Worm (Caenorhabditis elegans) whole organism, young adult: ENCODE measurements around the gene F59F5.7.

Experiments
- C17E4.6 ChIP-seq: fragments of 200-800 bp; sonication (Bioruptor generic); IDR thresholded peaks from 2 replicates; pipeline ENCODE4 v1.3.6; 2022; ENCODE audit warnings: missing genetic modification reagents, missing genetic modification characterization, missing compliant biosample characterization
- F22D6.2 ChIP-seq: sonication (generic microtip); optimal IDR thresholded peaks from 2 replicates; lab custom pipeline; 2016; ENCODE audit warnings: mild to moderate bottlenecking, missing genetic modification characterization, missing compliant biosample characterization
- F37B4.10 ChIP-seq: fragments of 200-800 bp; sonication (Bioruptor generic); IDR thresholded peaks from 2 replicates; pipeline ENCODE4 v1.3.6; 2022; ENCODE audit warnings: missing genetic modification characterization, missing compliant biosample characterization
- F49E8.2 ChIP-seq: sonication (generic microtip); optimal IDR thresholded peaks from 3 replicates; lab custom pipeline; 2017; ENCODE audit warnings: missing genetic modification characterization, mild to moderate bottlenecking, missing compliant biosample characterization, antibody characterized with exemption, moderate library complexity; ENCODE audit not compliant: insufficient read depth
- F55B11.4 ChIP-seq: sonication (generic microtip); optimal IDR thresholded peaks from 2 replicates; lab custom pipeline; 2016; ENCODE audit warnings: missing compliant biosample characterization, missing genetic modification characterization, borderline replicate concordance; ENCODE audit not compliant: insufficient read depth
- Y56A3A.18 ChIP-seq: fragments of 200-800 bp; sonication (Bioruptor generic); IDR thresholded peaks from 2 replicates; pipeline ENCODE4 v1.3.6; 2022; ENCODE audit warnings: missing genetic modification reagents, missing genetic modification characterization, missing compliant biosample characterization
- Y79H2A.3 ChIP-seq: fragments of 200-800 bp; sonication (Bioruptor generic); conservative IDR thresholded peaks from 2 replicates; pipeline ENCODE4 v1.3.6; 2022; ENCODE audit warnings: missing genetic modification reagents, missing genetic modification characterization, missing compliant biosample characterization
- ZK185.1 ChIP-seq: sonication (generic microtip); optimal IDR thresholded peaks from 2 replicates; lab custom pipeline; 2016; ENCODE audit warnings: mild to moderate bottlenecking, missing genetic modification characterization, missing compliant biosample characterization; ENCODE audit not compliant: poor library complexity, severe bottlenecking
- ceh-27 ChIP-seq: fragments of 200-800 bp; sonication (Bioruptor generic); optimal IDR thresholded peaks from 2 replicates; lab custom pipeline; 2018; ENCODE audit warnings: mild to moderate bottlenecking, missing genetic modification characterization, moderate library complexity, missing compliant biosample characterization
- ceh-40 ChIP-seq: fragments of 200-800 bp; sonication (Bioruptor generic); IDR thresholded peaks from 2 replicates; pipeline ENCODE4 v1.3.6; 2022; ENCODE audit warnings: missing genetic modification characterization, missing compliant biosample characterization
- ceh-79 ChIP-seq: sonication (generic microtip); optimal IDR thresholded peaks from 2 replicates; lab custom pipeline; 2017; ENCODE audit warnings: mild to moderate bottlenecking, missing genetic modification characterization, missing compliant biosample characterization
- dpff-1 ChIP-seq: sonication (generic microtip); optimal IDR thresholded peaks from 2 replicates; lab custom pipeline; 2017; ENCODE audit warnings: mild to moderate bottlenecking, missing genetic modification characterization, missing compliant biosample characterization
- efl-1 ChIP-seq: fragments of 150-350 bp; optimal IDR thresholded peaks from 2 replicates; lab custom pipeline; 2014; ENCODE audit warnings: missing biosample characterization, missing genetic modification reagents, missing genetic modification characterization
- ekl-4 ChIP-seq: fragments of 200-800 bp; sonication (Bioruptor generic); IDR thresholded peaks from 2 replicates; pipeline ENCODE4 v1.3.6; 2022; ENCODE audit warnings: missing genetic modification reagents, missing genetic modification characterization, missing compliant biosample characterization
- fkh-3 ChIP-seq: sonication (generic microtip); optimal IDR thresholded peaks from 2 replicates; lab custom pipeline; 2016; ENCODE audit warnings: mild to moderate bottlenecking, missing genetic modification characterization, missing compliant biosample characterization
- gei-17 ChIP-seq: fragments of 200-800 bp; sonication (Bioruptor generic); optimal IDR thresholded peaks from 2 replicates; lab custom pipeline; 2018; ENCODE audit warnings: mild to moderate bottlenecking, missing genetic modification characterization, missing compliant biosample characterization
- him-1 ChIP-seq: sonication (generic microtip); optimal IDR thresholded peaks from 2 replicates; lab custom pipeline; 2016; ENCODE audit warnings: missing genotype, missing genetic modification reagents, missing genetic modification characterization, missing compliant biosample characterization
- mel-28 ChIP-seq: sonication (generic microtip); optimal IDR thresholded peaks from 2 replicates; lab custom pipeline; 2016; ENCODE audit warnings: borderline replicate concordance, mild to moderate bottlenecking, missing genetic modification characterization, missing compliant biosample characterization
- nfyb-1 ChIP-seq: fragments of 200-800 bp; sonication (Bioruptor generic); IDR thresholded peaks from 2 replicates; pipeline ENCODE4 v1.3.6; 2022; ENCODE audit warnings: missing genetic modification reagents, missing genetic modification characterization, missing compliant biosample characterization
- nhr-120 ChIP-seq: fragments of 200-800 bp; sonication (Bioruptor generic); IDR thresholded peaks from 2 replicates; pipeline ENCODE4 v1.3.6; 2022; ENCODE audit warnings: missing genetic modification characterization, missing compliant biosample characterization
- nhr-179 ChIP-seq: sonication (generic microtip); optimal IDR thresholded peaks from 2 replicates; lab custom pipeline; 2016; ENCODE audit warnings: mild to moderate bottlenecking, missing genetic modification characterization, missing compliant biosample characterization
- rcor-1 ChIP-seq: fragments of 200-800 bp; sonication (Bioruptor generic); IDR thresholded peaks from 2 replicates; pipeline ENCODE4 v1.3.6; 2022; ENCODE audit warnings: missing genetic modification reagents, missing genetic modification characterization, missing compliant biosample characterization
- repo-1 ChIP-seq: sonication (generic microtip); optimal IDR thresholded peaks from 2 replicates; lab custom pipeline; 2017; ENCODE audit warnings: mild to moderate bottlenecking, missing genetic modification characterization, missing compliant biosample characterization
- sdz-38 ChIP-seq: sonication (generic microtip); optimal IDR thresholded peaks from 2 replicates; lab custom pipeline; 2016; ENCODE audit warnings: missing genotype, missing genetic modification characterization, missing compliant biosample characterization
- snpc-1.1 ChIP-seq: sonication (generic microtip); optimal IDR thresholded peaks from 2 replicates; lab custom pipeline; 2017; ENCODE audit warnings: missing genetic modification characterization, mild to moderate bottlenecking, missing compliant biosample characterization, antibody characterized with exemption, moderate library complexity, missing genotype, missing genetic modification reagents; ENCODE audit not compliant: insufficient read depth
- snpc-3.4 ChIP-seq: sonication (generic microtip); optimal IDR thresholded peaks from 2 replicates; lab custom pipeline; 2017; ENCODE audit warnings: missing genetic modification characterization, mild to moderate bottlenecking, missing compliant biosample characterization, antibody characterized with exemption, moderate library complexity, missing genotype, missing genetic modification reagents
- somi-1 ChIP-seq: fragments of 200-800 bp; sonication (Bioruptor generic); optimal IDR thresholded peaks from 2 replicates; lab custom pipeline; 2018; ENCODE audit warnings: mild to moderate bottlenecking, missing genetic modification characterization, missing compliant biosample characterization
- tbp1 ChIP-seq: fragments of 200-800 bp; sonication (Bioruptor generic); optimal IDR thresholded peaks from 2 replicates; lab custom pipeline; 2018; ENCODE audit warnings: mild to moderate bottlenecking, missing genetic modification characterization, missing compliant biosample characterization
- unc-62 ChIP-seq: fragments of 150-350 bp; optimal IDR thresholded peaks from 2 replicates; lab custom pipeline; 2014; ENCODE audit warnings: missing biosample characterization, missing genetic modification reagents, missing genetic modification characterization
- zfh-2 ChIP-seq: fragments of 200-800 bp; sonication (Bioruptor generic); conservative IDR thresholded peaks from 2 replicates; pipeline ENCODE4 v1.3.6; 2022; ENCODE audit warnings: missing genetic modification reagents, missing genetic modification characterization, missing compliant biosample characterization
- zim-3 ChIP-seq: sonication (generic microtip); optimal IDR thresholded peaks from 2 replicates; lab custom pipeline; 2017; ENCODE audit warnings: mild to moderate bottlenecking, missing genetic modification characterization, moderate library complexity, missing compliant biosample characterization
- ztf-18 ChIP-seq: sonication (generic microtip); optimal IDR thresholded peaks from 2 replicates; lab custom pipeline; 2016; ENCODE audit warnings: missing genotype, mild to moderate bottlenecking, missing genetic modification characterization, missing compliant biosample characterization
- ztf-26 ChIP-seq: sonication (generic microtip); optimal IDR thresholded peaks from 2 replicates; lab custom pipeline; 2017; ENCODE audit warnings: missing genetic modification characterization, missing compliant biosample characterization
- ztf-6 ChIP-seq: fragments of 200-800 bp; sonication (Bioruptor generic); IDR thresholded peaks from 2 replicates; pipeline ENCODE4 v1.3.6; 2022; ENCODE audit warnings: missing genetic modification reagents, missing genetic modification characterization, missing compliant biosample characterization

F59F5.7 gene

DNA sequence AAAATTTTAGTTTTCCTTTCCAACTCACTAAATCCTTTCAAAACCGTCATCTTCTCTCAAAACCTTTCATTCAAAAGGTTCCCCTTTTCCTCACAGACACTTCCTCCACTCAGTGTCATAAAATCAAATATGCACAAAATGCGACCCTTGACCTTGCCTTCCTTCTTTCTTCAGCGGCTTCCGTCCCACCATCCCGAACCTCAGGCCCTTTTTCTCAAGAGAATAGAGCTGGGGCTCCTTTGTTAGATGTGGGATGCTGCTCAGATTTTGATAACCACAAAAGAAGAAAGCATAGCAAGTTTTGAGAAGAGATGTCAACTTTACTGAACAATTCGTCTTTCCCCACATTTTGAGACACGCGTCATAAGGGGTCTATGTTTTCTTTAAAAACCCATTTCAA lies 31.5 kb downstream of the F59F5.7 start:
- TF ChIP-seq fkh-3 (tag; lab: Kevin White, UChicago) (no peak), zfh-2 (GFP tag; lab: Robert Waterston, UW) (no peak), zim-3 (tag; lab: Kevin White, UChicago) (no peak), somi-1 (no peak), snpc-3.4 (tag; lab: Kevin White, UChicago) (no peak), F22D6.2 (tag; lab: Kevin White, UChicago) (no peak), unc-62 (GFP tag; lab: Kevin White, UChicago) (no peak), F55B11.4 (no peak), snpc-1.1 (tag; lab: Kevin White, UChicago) (no peak), ztf-6 (GFP tag; lab: Robert Waterston, UW) (no peak), F49E8.2 (no peak), ceh-40 (GFP tag; lab: Robert Waterston, UW) (no peak), dpff-1 (tag; lab: Kevin White, UChicago) (no peak), ztf-18 (tag; lab: Kevin White, UChicago) (no peak), nhr-179 (no peak), efl-1 (GFP tag; lab: Kevin White, UChicago) (no peak), F37B4.10 (GFP tag; lab: Robert Waterston, UW) (no peak), repo-1 (tag; lab: Kevin White, UChicago) (no peak), sdz-38 (tag; lab: Kevin White, UChicago) (no peak), ztf-26 (tag; lab: Kevin White, UChicago) (no peak)

DNA sequence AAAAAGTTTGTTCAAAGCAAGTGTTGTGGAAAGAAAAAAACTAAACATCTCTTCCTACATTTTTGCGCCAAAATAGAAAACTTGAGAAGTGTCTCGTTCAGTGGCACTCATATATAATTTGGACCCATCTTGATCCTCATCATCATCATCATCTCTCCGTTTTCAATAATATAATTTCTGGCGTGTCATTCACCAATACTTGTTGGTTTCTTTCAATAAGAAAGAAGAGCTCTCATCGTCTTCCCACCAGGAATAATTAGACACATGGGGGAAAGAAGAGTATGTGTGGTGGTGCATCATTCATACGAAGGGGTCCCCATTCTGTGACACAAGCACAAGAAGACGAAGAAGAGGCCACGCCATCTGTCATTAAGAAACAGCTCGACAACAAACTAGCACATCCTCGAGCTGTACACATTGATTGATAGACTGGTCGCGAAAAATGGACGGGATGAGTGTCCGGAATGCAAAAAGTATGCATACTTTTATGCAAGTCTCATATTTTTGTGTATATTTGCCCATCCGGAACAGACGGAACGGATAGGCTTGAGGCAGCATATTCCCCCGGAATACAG lies 32.0 kb downstream of the F59F5.7 start:
- TF ChIP-seq ceh-27 (GFP tag; lab: Kevin White, UChicago) (peak; percentile 25), mel-28 (tag; lab: Kevin White, UChicago) (no peak), rcor-1 (GFP tag; lab: Robert Waterston, UW) (no peak), nfyb-1 (GFP tag; lab: Robert Waterston, UW) (no peak)

DNA sequence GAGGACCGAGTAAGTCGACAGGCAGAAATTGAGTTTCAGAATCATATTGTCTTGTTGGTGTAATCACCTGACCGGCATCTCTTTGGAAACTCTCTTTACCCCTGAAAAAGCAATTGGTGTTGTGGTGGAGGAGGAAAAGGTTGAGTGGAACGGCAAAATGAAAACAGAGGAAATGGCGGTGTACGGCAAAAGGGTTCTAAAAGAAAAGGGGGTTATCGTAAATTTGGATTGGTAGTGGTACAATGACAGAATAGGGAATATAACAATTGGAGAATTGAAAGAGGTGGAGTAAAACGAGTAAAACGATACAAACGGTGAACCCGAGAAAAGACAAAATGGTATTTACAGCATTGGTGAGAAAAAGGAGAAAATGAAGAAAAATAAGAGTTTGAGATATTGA lies 33.9 kb downstream of the F59F5.7 start, which contains the start of gene sdn-1:
Gene sdn-1, minus strand, starts transcription at position 101 of the 400 bp plus-strand sequence.
- TF ChIP-seq ZK185.1: no peak
- TF ChIP-seq nhr-120 (GFP tag; lab: Robert Waterston, UW): no peak
- no peak for TF ChIP-seq him-1
- TF ChIP-seq ceh-79 (tag; lab: Kevin White, UChicago): no peak
- TF ChIP-seq mel-28 (tag; lab: Kevin White, UChicago): no peak
- TF ChIP-seq tbp1 (GFP tag; lab: Kevin White, UChicago): no peak
- no peak for TF ChIP-seq repo-1 (tag; lab: Kevin White, UChicago)
- no peak for TF ChIP-seq F55B11.4
- TF ChIP-seq Y79H2A.3 (GFP tag; lab: Robert Waterston, UW): no peak

DNA sequence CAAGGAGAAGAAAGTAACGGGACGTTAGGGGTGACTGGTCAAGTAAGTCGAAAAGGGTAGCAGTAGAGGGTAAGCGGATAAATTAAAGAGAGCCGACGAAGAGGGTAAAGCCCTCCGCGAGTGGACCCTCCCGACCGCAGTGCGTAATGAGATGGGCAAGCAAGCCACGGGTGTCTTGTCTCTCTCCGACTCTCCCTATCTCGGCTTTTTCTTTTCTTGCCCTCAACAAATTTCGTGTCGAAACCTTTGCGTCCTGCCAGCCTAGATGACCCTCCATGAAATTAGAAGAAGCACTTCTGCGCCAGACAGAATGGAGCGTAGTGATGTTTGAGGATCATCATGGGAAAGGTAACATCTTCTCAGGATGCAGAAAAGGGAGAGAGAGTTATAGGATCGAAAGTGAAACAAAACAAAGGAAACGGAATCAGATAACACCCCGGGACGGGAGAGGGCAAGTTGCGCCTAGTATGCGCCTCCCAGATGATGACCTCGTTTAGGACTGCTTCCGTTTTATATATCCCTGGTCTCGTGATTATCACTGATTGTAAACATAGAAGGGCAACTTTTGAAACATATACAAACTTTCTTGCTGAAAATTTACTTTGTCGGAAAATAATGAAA lies 34.6 kb downstream of the F59F5.7 start:
- 0 out of 2 replicates have a peak, but pooled peaks have one; percentile 19 for TF ChIP-seq ekl-4
- TF ChIP-seq Y56A3A.18 (GFP tag; lab: Robert Waterston, UW): 0 out of 2 replicates have a peak, but pooled peaks have one; percentile 21
- no peak for TF ChIP-seq gei-17 (GFP tag; lab: Kevin White, UChicago)
- TF ChIP-seq C17E4.6: no peak
- peak; percentile 80 for TF ChIP-seq zfh-2 (GFP tag; lab: Robert Waterston, UW)
